Worm (Caenorhabditis elegans): ENCODE measurements around the gene srj-33.
"Not testable (repeated sequence)": the region's sequence is repeated elsewhere in the genome, so short reads cannot be mapped to it uniquely, and the experiment has no call there.

The srj-33 gene

ce11 chrV:9980731-9981483, 43.6 kb upstream of the srj-33 start, which contains the start of the genes ruvb-1 and tofu-1:
Gene ruvb-1 (minus strand): TSS chrV:9980802.
Gene tofu-1 (plus strand): TSS chrV:9981147.
- TF ChIP-seq let-607 (tag; optimal IDR thresholded peaks at IDR 0.05), result peak in 1 of 2 experiments; percentile 34
- TF ChIP-seq athp-1 (tag; optimal IDR thresholded peaks at IDR 0.05), result peak; percentile 43
- peak; percentile 14 for TF ChIP-seq tbp1 (GFP tag; optimal IDR thresholded peaks at IDR 0.05)
- TF ChIP-seq Y95B8A.8 (GFP tag; IDR thresholded peaks at IDR 0.05), result 0 out of 2 replicates have a peak, but pooled peaks have one; percentile 14
- peak; percentile 54; the same call in 1 of the 2 replicates for TF ChIP-seq dox-1 (GFP tag; IDR thresholded peaks at IDR 0.05)
- TF ChIP-seq Y53G8AR.9 (GFP tag; conservative IDR thresholded peaks at IDR 0.05), result peak; percentile 64
- TF ChIP-seq rcor-1 (GFP tag; IDR thresholded peaks at IDR 0.05), result peak; percentile 59
- peak; percentile 49 for TF ChIP-seq hmg-1.2 (GFP tag; IDR thresholded peaks at IDR 0.05)
- TF ChIP-seq ceh-91 (GFP tag; IDR thresholded peaks at IDR 0.05), result 0 out of 2 replicates have a peak, but pooled peaks have one; percentile 21
- TF ChIP-seq ceh-100 (GFP tag; IDR thresholded peaks at IDR 0.05), result peak; percentile 97
- TF ChIP-seq rpc-1 (optimal IDR thresholded peaks at IDR 0.05), result peak; percentile 34
- TF ChIP-seq rpc-1 (tag; optimal IDR thresholded peaks at IDR 0.05); snpc-4 (GFP tag; optimal IDR thresholded peaks at IDR 0.05): not testable (repeated sequence)
- TF ChIP-seq ztf-18 (tag; optimal IDR thresholded peaks at IDR 0.05), result peak; percentile 50
- TF ChIP-seq cebp-1 (GFP tag; IDR thresholded peaks at IDR 0.05), result 0 out of 2 replicates have a peak, but pooled peaks have one; percentile 63
- peak; percentile 69 for TF ChIP-seq cebp-1 (tag; optimal IDR thresholded peaks at IDR 0.05)
- TF ChIP-seq ekl-4 (GFP tag; IDR thresholded peaks at IDR 0.05), result peak; percentile 60; the same call in 1 of the 2 replicates
- TF ChIP-seq attf-3 (GFP tag; conservative IDR thresholded peaks at IDR 0.05), result peak; percentile 12; the same call in 1 of the 2 replicates
- peak; percentile 91 for TF ChIP-seq mcd-1 (GFP tag; IDR thresholded peaks at IDR 0.05)
- TF ChIP-seq D2030.7 (GFP tag; IDR thresholded peaks at IDR 0.05), result peak; percentile 35
- TF ChIP-seq attf-5 (GFP tag; optimal IDR thresholded peaks at IDR 0.05), result peak; percentile 74
- TF ChIP-seq B0019.2 (GFP tag; conservative IDR thresholded peaks at IDR 0.05), result 0 out of 2 replicates have a peak, but pooled peaks have one; percentile 45
- TF ChIP-seq K11D2.4 (GFP tag; IDR thresholded peaks at IDR 0.05), result peak; percentile 50; the same call in 1 of the 2 replicates
- peak; percentile 70 for TF ChIP-seq madf-10 (tag; optimal IDR thresholded peaks at IDR 0.05)
- peak; percentile 90 for TF ChIP-seq lin-40 (tag; optimal IDR thresholded peaks at IDR 0.05)
- peak; percentile 15 for TF ChIP-seq T07F8.4 (tag; optimal IDR thresholded peaks at IDR 0.05)
- TF ChIP-seq C06A6.2 (GFP tag; conservative IDR thresholded peaks at IDR 0.05), result peak; percentile 94
- peak; percentile 58 for TF ChIP-seq ztf-26 (tag; optimal IDR thresholded peaks at IDR 0.05)
- peak; percentile 23 for TF ChIP-seq lin-54 (GFP tag; optimal IDR thresholded peaks at IDR 0.05)
- peak; percentile 15 for TF ChIP-seq chd-7 (tag; optimal IDR thresholded peaks at IDR 0.05)
- peak; percentile 60 for TF ChIP-seq nhr-80 (tag; optimal IDR thresholded peaks at IDR 0.05)
- TF ChIP-seq pbrm-1 (GFP tag; IDR thresholded peaks at IDR 0.05), result peak; percentile 74; the same call in 1 of the 2 replicates
- peak; percentile 29 for TF ChIP-seq nhr-90 (tag; optimal IDR thresholded peaks at IDR 0.05)
- peak; percentile 67 for TF ChIP-seq F33H1.4 (GFP tag; IDR thresholded peaks at IDR 0.05)
- 0 out of 2 replicates have a peak, but pooled peaks have one; percentile 62 for TF ChIP-seq aptf-2 (GFP tag; conservative IDR thresholded peaks at IDR 0.05)
- TF ChIP-seq madf-8 (GFP tag; conservative IDR thresholded peaks at IDR 0.05), result 0 out of 2 replicates have a peak, but pooled peaks have one; percentile 15
- TF ChIP-seq lsl-1 (GFP tag; optimal IDR thresholded peaks at IDR 0.05), result peak; percentile 63
- TF ChIP-seq lin-26 (GFP tag; IDR thresholded peaks at IDR 0.05), result peak; percentile 33; the same call in 1 of the 2 replicates
- TF ChIP-seq B0336.3 (GFP tag; IDR thresholded peaks at IDR 0.05), result 0 out of 2 replicates have a peak, but pooled peaks have one; percentile 15
- peak in 2 of 4 experiments; percentile 47 to 62 for TF ChIP-seq snpc-4 (tag; optimal IDR thresholded peaks at IDR 0.05)
- 0 out of 2 replicates have a peak, but pooled peaks have one; percentile 47 for TF ChIP-seq Y67H2A.10 (GFP tag; conservative IDR thresholded peaks at IDR 0.05)
- peak; percentile 4 for TF ChIP-seq unc-130 (GFP tag; optimal IDR thresholded peaks at IDR 0.05)
- TF ChIP-seq bed-2 (GFP tag; IDR thresholded peaks at IDR 0.05), result 0 out of 2 replicates have a peak, but pooled peaks have one; percentile 56
- TF ChIP-seq ztf-28 (GFP tag; IDR thresholded peaks at IDR 0.05), result 0 out of 2 replicates have a peak, but pooled peaks have one; percentile 52
- TF ChIP-seq dpl-1 (GFP tag; optimal IDR thresholded peaks at IDR 0.05), result peak; percentile 12
- TF ChIP-seq him-1 (tag; optimal IDR thresholded peaks at IDR 0.05), result peak; percentile 14

All from whole organism, young adult.